Worm (Caenorhabditis elegans): ENCODE data around the gene prdx-2.
A peak's percentile ranks its signal among the peaks of the same experiment; 100 is the strongest.

Gene prdx-2

ce11 chrII:5336035-5336376, 42.0 kb upstream of the prdx-2 start:
- no peak for TF ChIP-seq nhr-21 (tag; optimal IDR thresholded peaks at IDR 0.05)
- TF ChIP-seq ztf-11 (tag; optimal IDR thresholded peaks at IDR 0.05), result no peak
- peak; percentile 16 for TF ChIP-seq ama-1 (optimal IDR thresholded peaks at IDR 0.05)
- TF ChIP-seq lin-39 (tag; optimal IDR thresholded peaks at IDR 0.05), result no peak
- TF ChIP-seq unc-55 (GFP tag; optimal IDR thresholded peaks at IDR 0.05), result peak; percentile 84
- no peak for TF ChIP-seq ztf-4 (tag; optimal IDR thresholded peaks at IDR 0.05)
- peak; percentile 78 for TF ChIP-seq C34F6.9 (tag; optimal IDR thresholded peaks at IDR 0.05)
- TF ChIP-seq blmp-1 (tag; optimal IDR thresholded peaks at IDR 0.05; ENCODE audit: insufficient read depth), result peak; percentile 64
- peak; percentile 19 for TF ChIP-seq Y55F3AM.14 (GFP tag; optimal IDR thresholded peaks at IDR 0.05)
- no peak for TF ChIP-seq egl-27 (tag; optimal IDR thresholded peaks at IDR 0.05)
- peak; percentile 1 for TF ChIP-seq nhr-6 (tag; optimal IDR thresholded peaks at IDR 0.05)
- TF ChIP-seq fos-1 (tag; optimal IDR thresholded peaks at IDR 0.05), result peak; percentile 92
- TF ChIP-seq elt-3 (tag; optimal IDR thresholded peaks at IDR 0.05), result no peak
- no peak for TF ChIP-seq gmeb-1 (tag; optimal IDR thresholded peaks at IDR 0.05)
- TF ChIP-seq sem-4 (tag; optimal IDR thresholded peaks at IDR 0.05), result peak; percentile 49
- no peak for TF ChIP-seq elt-1 (tag; optimal IDR thresholded peaks at IDR 0.05)
- TF ChIP-seq nhr-77 (tag; optimal IDR thresholded peaks at IDR 0.05), result no peak
- no peak for TF ChIP-seq sma-3 (GFP tag; optimal IDR thresholded peaks at IDR 0.05)
- TF ChIP-seq ZK546.5 (tag; optimal IDR thresholded peaks at IDR 0.05), result no peak
- TF ChIP-seq dmd-4 (tag; optimal IDR thresholded peaks at IDR 0.05), result no peak
- TF ChIP-seq nhr-25 (tag; optimal IDR thresholded peaks at IDR 0.05), result no peak
- TF ChIP-seq mab-5 (tag; optimal IDR thresholded peaks at IDR 0.05), result peak; percentile 42
- TF ChIP-seq lin-13 (GFP tag; optimal IDR thresholded peaks at IDR 0.05), result no peak
- TF ChIP-seq ceh-16 (tag; optimal IDR thresholded peaks at IDR 0.05), result no peak
- no peak for TF ChIP-seq nhr-12 (tag; optimal IDR thresholded peaks at IDR 0.05)
- TF ChIP-seq skn-1 (tag; optimal IDR thresholded peaks at IDR 0.05), result no peak
- no peak for TF ChIP-seq mbf-1 (tag; optimal IDR thresholded peaks at IDR 0.05)
- no peak for TF ChIP-seq crh-2 (tag; optimal IDR thresholded peaks at IDR 0.05)
- no peak for TF ChIP-seq aly-2 (tag; optimal IDR thresholded peaks at IDR 0.05)
- no peak for TF ChIP-seq snpc-4 (tag; optimal IDR thresholded peaks at IDR 0.05)
- TF ChIP-seq nhr-11 (tag; optimal IDR thresholded peaks at IDR 0.05), result no peak
- TF ChIP-seq R02D3.7 (tag; optimal IDR thresholded peaks at IDR 0.05), result no peak
- TF ChIP-seq zag-1 (tag; optimal IDR thresholded peaks at IDR 0.05), result peak; percentile 61
- peak in 1 of 2 experiments; percentile 60 for TF ChIP-seq lsy-2 (tag; optimal IDR thresholded peaks at IDR 0.05)
- TF ChIP-seq ceh-82 (tag; optimal IDR thresholded peaks at IDR 0.05), result no peak
- no peak for TF ChIP-seq peb-1 (tag; optimal IDR thresholded peaks at IDR 0.05)
- peak; percentile 79 for TF ChIP-seq F13H6.1 (tag; optimal IDR thresholded peaks at IDR 0.05)
- TF ChIP-seq unc-62 (GFP tag; optimal IDR thresholded peaks at IDR 0.05), result no peak
- no peak for TF ChIP-seq unc-39 (tag; optimal IDR thresholded peaks at IDR 0.05)
- no peak for TF ChIP-seq ztf-1 (GFP tag; conservative IDR thresholded peaks at IDR 0.05)
- no peak for TF ChIP-seq nhr-237 (tag; optimal IDR thresholded peaks at IDR 0.05)
- peak; percentile 73 for TF ChIP-seq sma-9 (GFP tag; optimal IDR thresholded peaks at IDR 0.05)
- TF ChIP-seq sma-9 (tag; optimal IDR thresholded peaks at IDR 0.05), result no peak
- TF ChIP-seq alr-1 (tag; optimal IDR thresholded peaks at IDR 0.05), result no peak
- TF ChIP-seq lin-11 (tag; optimal IDR thresholded peaks at IDR 0.05), result peak; percentile 77
- TF ChIP-seq mdl-1 (tag; optimal IDR thresholded peaks at IDR 0.05), result no peak
- no peak for TF ChIP-seq nhr-23 (tag; optimal IDR thresholded peaks at IDR 0.05)
- TF ChIP-seq nhr-129 (tag; optimal IDR thresholded peaks at IDR 0.05), result peak; percentile 79
- TF ChIP-seq nhr-10 (tag; optimal IDR thresholded peaks at IDR 0.05), result no peak

Data from whole organism, L2 larva.